Fruit fly (Drosophila melanogaster): ENCODE results near the gene Bdbt.
A peak's percentile ranks its signal among the peaks of the same experiment; 100 is the strongest.

Gene Bdbt

dm6 chr3R:21092829-21093228, 25.8 kb downstream of the Bdbt start (continued):
- no peak for TF ChIP-seq dmrt99B (tag; optimal IDR thresholded peaks at IDR 0.05)
- TF ChIP-seq row (GFP tag; IDR thresholded peaks at IDR 0.05): peak; percentile 41; the same call in 2 of the 3 replicates
- TF ChIP-seq Dref (GFP tag; IDR thresholded peaks at IDR 0.05): no peak
- no peak for TF ChIP-seq eyg (GFP tag; optimal IDR thresholded peaks at IDR 0.05)
- peak; percentile 31 for TF ChIP-seq unpg (GFP tag; optimal IDR thresholded peaks at IDR 0.05)
- peak; percentile 35 for TF ChIP-seq CG1603 (tag; optimal IDR thresholded peaks at IDR 0.05)
- TF ChIP-seq dpn (GFP tag; optimal IDR thresholded peaks at IDR 0.05): peak in 1 of 2 experiments; percentile 29
- peak; percentile 7 for TF ChIP-seq CG12659 (GFP tag; optimal IDR thresholded peaks at IDR 0.05)
- TF ChIP-seq inv (GFP tag; IDR thresholded peaks at IDR 0.05; ENCODE audit: partially characterized antibody): no peak
- peak in 1 of 2 experiments; percentile 39 for TF ChIP-seq Hr51 (GFP tag; optimal IDR thresholded peaks at IDR 0.05)
- no peak for TF ChIP-seq ab (GFP tag; optimal IDR thresholded peaks at IDR 0.05)
- no peak for TF ChIP-seq CG32532 (GFP tag; IDR thresholded peaks at IDR 0.05)
- TF ChIP-seq bigmax (GFP tag; optimal IDR thresholded peaks at IDR 0.05): no peak
- no peak for TF ChIP-seq CG6254 (GFP tag; optimal IDR thresholded peaks at IDR 0.05)
- no peak for TF ChIP-seq ERR (GFP tag; optimal IDR thresholded peaks at IDR 0.05)
- TF ChIP-seq Oli (tag; optimal IDR thresholded peaks at IDR 0.05): no peak
- no peak for TF ChIP-seq CG17385 (GFP tag; optimal IDR thresholded peaks at IDR 0.05)
- TF ChIP-seq sd (tag; optimal IDR thresholded peaks at IDR 0.05): peak; percentile 16
- TF ChIP-seq h (optimal IDR thresholded peaks at IDR 0.05): no peak
- TF ChIP-seq crol (GFP tag; IDR thresholded peaks at IDR 0.05): no peak; the same call in 1 of the 2 replicates
- no peak for TF ChIP-seq MESR4 (GFP tag; optimal IDR thresholded peaks at IDR 0.05)
- no peak for TF ChIP-seq ash1 (GFP tag; optimal IDR thresholded peaks at IDR 0.05)
- TF ChIP-seq ham (GFP tag; IDR thresholded peaks at IDR 0.05): no peak
- peak; percentile 1 for TF ChIP-seq Hr3 (GFP tag; optimal IDR thresholded peaks at IDR 0.05)
- no peak for TF ChIP-seq sima (GFP tag; optimal IDR thresholded peaks at IDR 0.05)
- TF ChIP-seq gce (GFP tag; IDR thresholded peaks at IDR 0.05): no peak
- TF ChIP-seq CG12299 (tag; optimal IDR thresholded peaks at IDR 0.05): no peak
- TF ChIP-seq grau (tag; optimal IDR thresholded peaks at IDR 0.05): peak; percentile 16
- TF ChIP-seq HLH3B (GFP tag; IDR thresholded peaks at IDR 0.05): no peak
- TF ChIP-seq CG7963 (GFP tag; IDR thresholded peaks at IDR 0.05; ENCODE audit: partially characterized antibody): no peak
- TF ChIP-seq Nf-YC (tag; optimal IDR thresholded peaks at IDR 0.05): no peak
- TF ChIP-seq Taf1 (GFP tag; IDR thresholded peaks at IDR 0.05): no peak
- no peak for TF ChIP-seq croc (GFP tag; conservative IDR thresholded peaks at IDR 0.05)
- TF ChIP-seq CrebB (tag; optimal IDR thresholded peaks at IDR 0.05): no peak
- TF ChIP-seq ftz-f1 (GFP tag; optimal IDR thresholded peaks at IDR 0.05): no peak
- TF ChIP-seq sna (GFP tag; IDR thresholded peaks at IDR 0.05; ENCODE audit: partially characterized antibody): no peak
- TF ChIP-seq dimm (GFP tag; IDR thresholded peaks at IDR 0.05): no peak
- no peak for TF ChIP-seq Chrac-16 (GFP tag; optimal IDR thresholded peaks at IDR 0.05)
- no peak for TF ChIP-seq CG11247 (GFP tag; IDR thresholded peaks at IDR 0.05)
- no peak for TF ChIP-seq onecut (GFP tag; IDR thresholded peaks at IDR 0.05)
- TF ChIP-seq rib (GFP tag; IDR thresholded peaks at IDR 0.05): no peak
- no peak for TF ChIP-seq CG13775 (GFP tag; optimal IDR thresholded peaks at IDR 0.05)
- no peak for TF ChIP-seq CG14860 (GFP tag; IDR thresholded peaks at IDR 0.05; ENCODE audit: partially characterized antibody)
- TF ChIP-seq CG17912 (GFP tag; optimal IDR thresholded peaks at IDR 0.05): no peak
- no peak for TF ChIP-seq BEAF-32 (GFP tag; optimal IDR thresholded peaks at IDR 0.05)
- no peak for TF ChIP-seq CG15514 (GFP tag; optimal IDR thresholded peaks at IDR 0.05)
- no peak for TF ChIP-seq fru (optimal IDR thresholded peaks at IDR 0.05)
- peak; percentile 18 for TF ChIP-seq CG2120 (GFP tag; optimal IDR thresholded peaks at IDR 0.05)
- no peak for TF ChIP-seq Mrtf (GFP tag; IDR thresholded peaks at IDR 0.05)
- no peak for TF ChIP-seq CG15696 (tag; optimal IDR thresholded peaks at IDR 0.05)
- TF ChIP-seq CG32767 (GFP tag; IDR thresholded peaks at IDR 0.05): no peak
- no peak for TF ChIP-seq zen2 (GFP tag; IDR thresholded peaks at IDR 0.05; ENCODE audit: partially characterized antibody)
